Worm (Caenorhabditis elegans): ENCODE data around the gene srb-13.
"Not testable (repeated sequence)": the region's sequence is repeated elsewhere in the genome, so short reads cannot be mapped to it uniquely, and the experiment has no call there.

The srb-13 gene

ce11 chrII:5154540-5154939, 2.9 kb downstream of the srb-13 start, which contains the start of gene srb-12:
srb-12 (minus strand) TSS chrII:5154640.
- TF ChIP-seq tab-1 (GFP tag; IDR thresholded peaks at IDR 0.05) (no peak), T22C8.4 (GFP tag; IDR thresholded peaks at IDR 0.05) (no peak), ref-1 (GFP tag; conservative IDR thresholded peaks at IDR 0.05) (no peak), ztf-29 (GFP tag; IDR thresholded peaks at IDR 0.05) (no peak), med-1 (GFP tag; optimal IDR thresholded peaks at IDR 0.05; ENCODE audit: insufficient read depth) (no peak), flt-1 (GFP tag; IDR thresholded peaks at IDR 0.05) (no peak), ztf-23 (GFP tag; IDR thresholded peaks at IDR 0.05) (no peak), cog-1 (tag; optimal IDR thresholded peaks at IDR 0.05) (no peak), klf-2 (GFP tag; conservative IDR thresholded peaks at IDR 0.05) (no peak)

- no peak for TF ChIP-seq med-1 (GFP tag; optimal IDR thresholded peaks at IDR 0.05; ENCODE audit: insufficient read depth)
These were observed 6.6 kb downstream of the srb-13 start, which contains the start of gene srb-16 for ce11 chrII:5150829-5151228. srb-16 (minus strand) TSS chrII:5150929.

- TF ChIP-seq cog-1 (tag; optimal IDR thresholded peaks at IDR 0.05) (no peak), flt-1 (GFP tag; IDR thresholded peaks at IDR 0.05) (no peak), med-1 (GFP tag; optimal IDR thresholded peaks at IDR 0.05; ENCODE audit: insufficient read depth) (no peak), ztf-29 (GFP tag; IDR thresholded peaks at IDR 0.05) (no peak), T22C8.4 (GFP tag; IDR thresholded peaks at IDR 0.05) (no peak)
These were observed 9.1 kb downstream of the srb-13 start, which contains the start of gene F58A6.5 for ce11 chrII:5148349-5148748. F58A6.5 (minus strand) TSS chrII:5148449.

ce11 chrII:5142619-5143018, 14.8 kb downstream of the srb-13 start, which contains the start of gene F58A6.1:
F58A6.1 (plus strand) TSS chrII:5142919.
- TF ChIP-seq ztf-23 (GFP tag; IDR thresholded peaks at IDR 0.05), result no peak
- no peak for TF ChIP-seq klf-2 (GFP tag; conservative IDR thresholded peaks at IDR 0.05)

ce11 chrII:5141945-5142514, 15.4 kb downstream of the srb-13 start, which contains the start of gene nas-29:
nas-29 (minus strand) TSS chrII:5142036.
- TF ChIP-seq flt-1 (GFP tag; IDR thresholded peaks at IDR 0.05) (no peak), med-1 (GFP tag; optimal IDR thresholded peaks at IDR 0.05; ENCODE audit: insufficient read depth) (no peak), klf-2 (GFP tag; conservative IDR thresholded peaks at IDR 0.05) (no peak), ztf-23 (GFP tag; IDR thresholded peaks at IDR 0.05) (no peak), ztf-29 (GFP tag; IDR thresholded peaks at IDR 0.05) (no peak), ref-1 (GFP tag; conservative IDR thresholded peaks at IDR 0.05) (no peak), T22C8.4 (GFP tag; IDR thresholded peaks at IDR 0.05) (no peak), cog-1 (tag; optimal IDR thresholded peaks at IDR 0.05) (no peak), tab-1 (GFP tag; IDR thresholded peaks at IDR 0.05) (no peak)

ce11 chrII:5136296-5136767, 21.1 kb downstream of the srb-13 start, which contains the start of gene F58A6.2:
F58A6.2 (plus strand) TSS chrII:5136717.
- no peak for TF ChIP-seq ref-1 (GFP tag; conservative IDR thresholded peaks at IDR 0.05)

- TF ChIP-seq tab-1 (GFP tag; IDR thresholded peaks at IDR 0.05) (no peak), ztf-23 (GFP tag; IDR thresholded peaks at IDR 0.05) (no peak), flt-1 (GFP tag; IDR thresholded peaks at IDR 0.05) (no peak), T22C8.4 (GFP tag; IDR thresholded peaks at IDR 0.05) (no peak), klf-2 (GFP tag; conservative IDR thresholded peaks at IDR 0.05) (no peak)
These were observed 25.6 kb downstream of the srb-13 start for ce11 chrII:5131800-5132199.

- TF ChIP-seq cog-1 (tag; optimal IDR thresholded peaks at IDR 0.05) (no peak), tab-1 (GFP tag; IDR thresholded peaks at IDR 0.05) (no peak), flt-1 (GFP tag; IDR thresholded peaks at IDR 0.05) (no peak), med-1 (GFP tag; optimal IDR thresholded peaks at IDR 0.05; ENCODE audit: insufficient read depth) (no peak), ztf-23 (GFP tag; IDR thresholded peaks at IDR 0.05) (no peak), ref-1 (GFP tag; conservative IDR thresholded peaks at IDR 0.05) (no peak), klf-2 (GFP tag; conservative IDR thresholded peaks at IDR 0.05) (no peak), ztf-29 (GFP tag; IDR thresholded peaks at IDR 0.05) (no peak), T22C8.4 (GFP tag; IDR thresholded peaks at IDR 0.05) (no peak)
These were observed 27.3 kb downstream of the srb-13 start, which contains the start of gene lgc-56 for ce11 chrII:5130081-5130480. lgc-56 (plus strand) TSS chrII:5130381.

- TF ChIP-seq T22C8.4 (GFP tag; IDR thresholded peaks at IDR 0.05) (no peak), ztf-29 (GFP tag; IDR thresholded peaks at IDR 0.05) (no peak), ref-1 (GFP tag; conservative IDR thresholded peaks at IDR 0.05) (no peak), med-1 (GFP tag; optimal IDR thresholded peaks at IDR 0.05; ENCODE audit: insufficient read depth) (no peak), flt-1 (GFP tag; IDR thresholded peaks at IDR 0.05) (no peak), ztf-23 (GFP tag; IDR thresholded peaks at IDR 0.05) (no peak), tab-1 (GFP tag; IDR thresholded peaks at IDR 0.05) (no peak), klf-2 (GFP tag; conservative IDR thresholded peaks at IDR 0.05) (no peak)
These were observed 36.8 kb downstream of the srb-13 start for ce11 chrII:5120612-5121011.

- TF ChIP-seq cog-1 (tag; optimal IDR thresholded peaks at IDR 0.05), result no peak
- TF ChIP-seq med-1 (GFP tag; optimal IDR thresholded peaks at IDR 0.05; ENCODE audit: insufficient read depth), result no peak
These were observed 41.7 kb downstream of the srb-13 start, which contains the start of gene srsy-1 for ce11 chrII:5115733-5116132. srsy-1 (plus strand) TSS chrII:5116033.

- not testable (repeated sequence) for TF ChIP-seq klf-2 (GFP tag; conservative IDR thresholded peaks at IDR 0.05); cog-1 (tag; optimal IDR thresholded peaks at IDR 0.05); ztf-23 (GFP tag; IDR thresholded peaks at IDR 0.05)
These were observed 42.2 kb downstream of the srb-13 start, which contains the start of gene msp-74 for ce11 chrII:5115235-5115634. msp-74 (minus strand) TSS chrII:5115335.
